Worm (Caenorhabditis elegans): Measurements from ENCODE around the gene dmd-8.

dmd-8 gene

ce11 chrV:336350-336749 is at the start of gene dmd-8:
dmd-8 (minus strand) TSS chrV:336450.
- TF ChIP-seq hnd-1 (tag; optimal IDR thresholded peaks at IDR 0.05) (no peak), pes-1 (GFP tag; IDR thresholded peaks at IDR 0.05) (no peak), aly-1 (tag; optimal IDR thresholded peaks at IDR 0.05) (no peak), F13C5.2 (tag; optimal IDR thresholded peaks at IDR 0.05) (no peak), B0310.2 (tag; optimal IDR thresholded peaks at IDR 0.05) (no peak), hmg-4 (GFP tag; optimal IDR thresholded peaks at IDR 0.05) (no peak), ceh-13 (GFP tag; optimal IDR thresholded peaks at IDR 0.05) (no peak), sea-1 (GFP tag; conservative IDR thresholded peaks at IDR 0.05) (no peak), tbx-11 (GFP tag; IDR thresholded peaks at IDR 0.05) (no peak), ama-1 (optimal IDR thresholded peaks at IDR 0.05) (no peak), hmbx-1 (tag; optimal IDR thresholded peaks at IDR 0.05) (no peak)

- TF ChIP-seq hnd-1 (tag; optimal IDR thresholded peaks at IDR 0.05) (no peak), sea-1 (GFP tag; conservative IDR thresholded peaks at IDR 0.05) (no peak), scrt-1 (GFP tag; IDR thresholded peaks at IDR 0.05) (no peak), ets-7 (tag; optimal IDR thresholded peaks at IDR 0.05) (no peak), tbx-11 (GFP tag; IDR thresholded peaks at IDR 0.05) (no peak), F13C5.2 (tag; optimal IDR thresholded peaks at IDR 0.05) (no peak), ceh-13 (GFP tag; optimal IDR thresholded peaks at IDR 0.05) (no peak), B0310.2 (tag; optimal IDR thresholded peaks at IDR 0.05) (no peak), ama-1 (optimal IDR thresholded peaks at IDR 0.05) (no peak), aly-1 (tag; optimal IDR thresholded peaks at IDR 0.05) (no peak), hmg-4 (GFP tag; optimal IDR thresholded peaks at IDR 0.05) (no peak), tbx-37 (GFP tag; conservative IDR thresholded peaks at IDR 0.05) (no peak)
These were observed 49.2 kb upstream of the dmd-8 start, which contains the start of gene lipl-5 for ce11 chrV:385488-385887. lipl-5 (plus strand) TSS chrV:385746.

- no peak for TF ChIP-seq tbx-37 (GFP tag; conservative IDR thresholded peaks at IDR 0.05)
- no peak for TF ChIP-seq scrt-1 (GFP tag; IDR thresholded peaks at IDR 0.05)
- no peak for TF ChIP-seq ama-1 (optimal IDR thresholded peaks at IDR 0.05)
- no peak for TF ChIP-seq F13C5.2 (tag; optimal IDR thresholded peaks at IDR 0.05)
- TF ChIP-seq tra-4 (tag; optimal IDR thresholded peaks at IDR 0.05) = no peak
- no peak for TF ChIP-seq pes-1 (GFP tag; IDR thresholded peaks at IDR 0.05)
These were observed 48.3 kb upstream of the dmd-8 start for ce11 chrV:384511-384910.

ce11 chrV:381227-381950 is 45.1 kb upstream of the dmd-8 start, which contains the start of gene ZK6.8:
ZK6.8 (plus strand) TSS chrV:381908.
- TF ChIP-seq hmbx-1 (tag; optimal IDR thresholded peaks at IDR 0.05) = no peak
- TF ChIP-seq sea-1 (GFP tag; conservative IDR thresholded peaks at IDR 0.05) = no peak
- TF ChIP-seq F13C5.2 (tag; optimal IDR thresholded peaks at IDR 0.05) = no peak
- no peak for TF ChIP-seq ceh-36 (tag; optimal IDR thresholded peaks at IDR 0.05)
- TF ChIP-seq flt-1 (GFP tag; IDR thresholded peaks at IDR 0.05) = no peak
- TF ChIP-seq tbx-11 (GFP tag; IDR thresholded peaks at IDR 0.05) = no peak
- no peak for TF ChIP-seq hmg-4 (GFP tag; optimal IDR thresholded peaks at IDR 0.05)
- no peak for TF ChIP-seq aly-1 (tag; optimal IDR thresholded peaks at IDR 0.05)
- TF ChIP-seq ama-1 (optimal IDR thresholded peaks at IDR 0.05) = no peak
- TF ChIP-seq scrt-1 (GFP tag; IDR thresholded peaks at IDR 0.05) = no peak
- no peak for TF ChIP-seq tra-4 (tag; optimal IDR thresholded peaks at IDR 0.05)
- no peak for TF ChIP-seq pes-1 (GFP tag; IDR thresholded peaks at IDR 0.05)
- TF ChIP-seq tbx-37 (GFP tag; conservative IDR thresholded peaks at IDR 0.05) = no peak
- no peak for TF ChIP-seq B0310.2 (tag; optimal IDR thresholded peaks at IDR 0.05)
- no peak for TF ChIP-seq ceh-13 (GFP tag; optimal IDR thresholded peaks at IDR 0.05)
- TF ChIP-seq hnd-1 (tag; optimal IDR thresholded peaks at IDR 0.05) = no peak

ce11 chrV:380186-380585 is 43.9 kb upstream of the dmd-8 start, which contains the start of gene mltn-8:
mltn-8 (minus strand) TSS chrV:380286.
- TF ChIP-seq flt-1 (GFP tag; IDR thresholded peaks at IDR 0.05) (no peak), hmg-4 (GFP tag; optimal IDR thresholded peaks at IDR 0.05) (no peak), ets-7 (tag; optimal IDR thresholded peaks at IDR 0.05) (no peak), hnd-1 (tag; optimal IDR thresholded peaks at IDR 0.05) (no peak), tra-4 (tag; optimal IDR thresholded peaks at IDR 0.05) (no peak), B0310.2 (tag; optimal IDR thresholded peaks at IDR 0.05) (no peak), aly-1 (tag; optimal IDR thresholded peaks at IDR 0.05) (no peak), ceh-36 (tag; optimal IDR thresholded peaks at IDR 0.05) (no peak), hmbx-1 (tag; optimal IDR thresholded peaks at IDR 0.05) (no peak), tbx-11 (GFP tag; IDR thresholded peaks at IDR 0.05) (no peak), sea-1 (GFP tag; conservative IDR thresholded peaks at IDR 0.05) (no peak), ama-1 (optimal IDR thresholded peaks at IDR 0.05) (no peak), tbx-37 (GFP tag; conservative IDR thresholded peaks at IDR 0.05) (no peak), ceh-13 (GFP tag; optimal IDR thresholded peaks at IDR 0.05) (no peak), pes-1 (GFP tag; IDR thresholded peaks at IDR 0.05) (no peak), F13C5.2 (tag; optimal IDR thresholded peaks at IDR 0.05) (no peak), scrt-1 (GFP tag; IDR thresholded peaks at IDR 0.05) (no peak)

ce11 chrV:378231-378630 is 42.0 kb upstream of the dmd-8 start:
- TF ChIP-seq ceh-13 (GFP tag; optimal IDR thresholded peaks at IDR 0.05) (no peak), tra-4 (tag; optimal IDR thresholded peaks at IDR 0.05) (no peak), ceh-36 (tag; optimal IDR thresholded peaks at IDR 0.05) (no peak), hmbx-1 (tag; optimal IDR thresholded peaks at IDR 0.05) (no peak), pes-1 (GFP tag; IDR thresholded peaks at IDR 0.05) (no peak), ets-7 (tag; optimal IDR thresholded peaks at IDR 0.05) (no peak), F13C5.2 (tag; optimal IDR thresholded peaks at IDR 0.05) (no peak), aly-1 (tag; optimal IDR thresholded peaks at IDR 0.05) (no peak), scrt-1 (GFP tag; IDR thresholded peaks at IDR 0.05) (no peak), tbx-11 (GFP tag; IDR thresholded peaks at IDR 0.05) (no peak), sea-1 (GFP tag; conservative IDR thresholded peaks at IDR 0.05) (no peak)

ce11 chrV:376790-377189 is 40.5 kb upstream of the dmd-8 start:
- TF ChIP-seq ceh-13 (GFP tag; optimal IDR thresholded peaks at IDR 0.05) = no peak
- TF ChIP-seq ets-7 (tag; optimal IDR thresholded peaks at IDR 0.05) = no peak
- TF ChIP-seq B0310.2 (tag; optimal IDR thresholded peaks at IDR 0.05) = no peak
- no peak for TF ChIP-seq scrt-1 (GFP tag; IDR thresholded peaks at IDR 0.05)
- TF ChIP-seq hmg-4 (GFP tag; optimal IDR thresholded peaks at IDR 0.05) = no peak
- TF ChIP-seq hnd-1 (tag; optimal IDR thresholded peaks at IDR 0.05) = no peak
- TF ChIP-seq pes-1 (GFP tag; IDR thresholded peaks at IDR 0.05) = no peak
- TF ChIP-seq aly-1 (tag; optimal IDR thresholded peaks at IDR 0.05) = no peak
- TF ChIP-seq tbx-37 (GFP tag; conservative IDR thresholded peaks at IDR 0.05) = no peak
- TF ChIP-seq ama-1 (optimal IDR thresholded peaks at IDR 0.05) = no peak
- no peak for TF ChIP-seq sea-1 (GFP tag; conservative IDR thresholded peaks at IDR 0.05)
- TF ChIP-seq tbx-11 (GFP tag; IDR thresholded peaks at IDR 0.05) = no peak
- TF ChIP-seq ceh-36 (tag; optimal IDR thresholded peaks at IDR 0.05) = no peak
- no peak for TF ChIP-seq tra-4 (tag; optimal IDR thresholded peaks at IDR 0.05)
- TF ChIP-seq flt-1 (GFP tag; IDR thresholded peaks at IDR 0.05) = no peak
- TF ChIP-seq hmbx-1 (tag; optimal IDR thresholded peaks at IDR 0.05) = no peak
- no peak for TF ChIP-seq F13C5.2 (tag; optimal IDR thresholded peaks at IDR 0.05)
